Fruit fly (Drosophila melanogaster): ENCODE data around the gene cona.

dm6 chr3R:18412279-18413214 is 26.9 kb downstream of the cona start, which contains the start of gene CG31122:
- TF ChIP-seq Crg-1 (GFP tag; optimal IDR thresholded peaks at IDR 0.05) (no peak), CG7101 (tag; optimal IDR thresholded peaks at IDR 0.05) (peak; percentile 11), pad (GFP tag; optimal IDR thresholded peaks at IDR 0.05) (peak; percentile 35), Hr96 (GFP tag; optimal IDR thresholded peaks at IDR 0.05) (peak; percentile 66)

Data from whole organism, adult.